Worm (Caenorhabditis elegans) whole organism, L4/young adult: Measurements from ENCODE around the gene dct-19.
A peak's percentile ranks its signal among the peaks of the same experiment; 100 is the strongest.

Source experiments
- W03F9.2 ChIP-seq: fragments of 150-350 bp; optimal IDR thresholded peaks from 2 replicates; lab custom pipeline; 2014; ENCODE audit warnings: missing biosample characterization, missing genetic modification characterization
- dao-5 ChIP-seq: sonication (generic microtip); optimal IDR thresholded peaks from 2 replicates; lab custom pipeline; 2016; ENCODE audit warnings: missing genotype, missing genetic modification characterization, moderate library complexity, missing compliant biosample characterization
- him-1 ChIP-seq: sonication (generic microtip); optimal IDR thresholded peaks from 2 replicates; lab custom pipeline; 2016; ENCODE audit warnings: missing genotype, missing genetic modification reagents, missing genetic modification characterization, missing compliant biosample characterization

dct-19 gene

ce11 chrIV:12915479-12915878, 27.3 kb upstream of the dct-19 start, which contains the start of gene srz-15:
Gene srz-15 (plus strand): TSS chrIV:12915779.
- TF ChIP-seq W03F9.2 (tag; lab: Kevin White, UChicago): no peak
- no peak for TF ChIP-seq dao-5 (tag; lab: Kevin White, UChicago)
- no peak for TF ChIP-seq him-1 (tag; lab: Kevin White, UChicago)

DNA sequence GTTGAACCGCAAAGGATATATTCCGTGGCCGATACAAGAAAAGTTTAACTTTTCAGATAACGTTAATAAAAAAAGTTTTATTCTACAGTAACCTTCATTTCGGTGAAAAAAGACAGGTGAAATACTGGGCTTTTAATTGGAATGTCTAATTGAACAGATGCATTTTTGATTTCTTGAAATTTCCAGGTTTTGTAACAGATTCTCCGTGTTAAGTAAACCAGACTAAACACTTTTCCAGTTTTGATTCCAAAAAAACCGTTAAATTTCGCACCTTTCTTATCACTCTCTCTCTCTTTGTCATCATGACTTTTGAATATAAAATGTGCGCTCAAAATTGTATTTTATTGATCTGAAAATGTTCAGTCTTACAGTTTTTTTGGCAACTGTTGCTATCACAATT, 24.5 kb upstream of the dct-19 start, which contains the start of gene C32H11.3:
Gene C32H11.3 (plus strand): TSS at position 301 of the 400 bp plus-strand sequence.
- no peak for TF ChIP-seq him-1 (tag; lab: Kevin White, UChicago)
- TF ChIP-seq dao-5 (tag; lab: Kevin White, UChicago): no peak
- TF ChIP-seq W03F9.2 (tag; lab: Kevin White, UChicago): no peak

DNA sequence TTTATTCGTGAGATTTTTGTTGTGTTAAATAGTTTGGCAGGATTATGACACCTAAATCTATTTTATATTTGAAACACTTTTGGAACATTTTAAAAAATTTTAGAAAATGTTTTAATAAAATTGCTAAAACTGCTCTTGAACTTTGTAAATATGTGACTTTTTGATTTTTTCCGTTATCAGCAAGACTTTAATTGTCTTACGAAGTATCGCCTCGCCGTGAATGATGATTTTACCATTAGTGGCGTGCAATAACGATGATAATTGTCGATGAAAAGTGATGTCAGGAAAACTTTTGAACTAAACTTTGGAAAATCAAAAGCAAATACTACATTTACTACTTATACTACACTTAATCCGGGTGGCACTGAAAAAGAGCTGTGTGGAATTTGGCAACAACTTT, 22.2 kb upstream of the dct-19 start:
- TF ChIP-seq him-1 (tag; lab: Kevin White, UChicago): no peak
- no peak for TF ChIP-seq W03F9.2 (tag; lab: Kevin White, UChicago)
- no peak for TF ChIP-seq dao-5 (tag; lab: Kevin White, UChicago)

- TF ChIP-seq him-1 (tag; lab: Kevin White, UChicago) (no peak), W03F9.2 (tag; lab: Kevin White, UChicago) (no peak), dao-5 (tag; lab: Kevin White, UChicago) (no peak)
Measured at ce11 chrIV:12921027-12921426, 21.7 kb upstream of the dct-19 start, which contains the start of gene C32H11.4. Gene C32H11.4 (plus strand): TSS chrIV:12921264.

DNA sequence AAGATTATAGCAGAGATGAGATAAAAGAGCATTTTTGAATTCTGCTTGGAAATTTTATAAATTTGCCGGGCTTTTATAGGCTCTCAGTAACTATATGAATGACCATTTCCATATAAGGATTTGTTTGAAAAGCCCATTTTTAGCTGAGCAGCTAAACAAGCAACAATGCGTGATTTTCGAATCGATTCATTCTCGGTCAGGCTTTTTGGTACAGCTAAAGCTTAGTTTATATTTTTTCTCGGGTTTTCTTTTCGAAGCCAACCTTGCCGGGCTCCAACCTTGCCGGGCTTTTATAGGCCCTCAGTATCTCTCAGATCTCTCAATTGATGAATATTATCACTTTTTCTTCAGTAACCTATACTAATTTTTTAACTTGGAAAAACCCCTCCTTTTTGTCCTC, 18.4 kb upstream of the dct-19 start, which contains the start of gene srlf-4:
Gene srlf-4 (minus strand): TSS at position 101 of the 400 bp plus-strand sequence.
- TF ChIP-seq him-1 (tag; lab: Kevin White, UChicago) (no peak), W03F9.2 (tag; lab: Kevin White, UChicago) (no peak), dao-5 (tag; lab: Kevin White, UChicago) (no peak)

ce11 chrIV:12926639-12927038, 16.1 kb upstream of the dct-19 start, which contains the start of gene srlf-5:
Gene srlf-5 (minus strand): TSS chrIV:12926739.
- TF ChIP-seq dao-5 (tag; lab: Kevin White, UChicago) (no peak), W03F9.2 (tag; lab: Kevin White, UChicago) (no peak), him-1 (tag; lab: Kevin White, UChicago) (no peak)

- TF ChIP-seq dao-5 (tag; lab: Kevin White, UChicago) (no peak), W03F9.2 (tag; lab: Kevin White, UChicago) (peak; percentile 28)
Measured at ce11 chrIV:12936221-12936776, 6.4 kb upstream of the dct-19 start, which contains the start of the genes cld-1 and dod-21. Gene cld-1 (minus strand): TSS chrIV:12936271. Gene dod-21 (plus strand): TSS chrIV:12936738.

DNA sequence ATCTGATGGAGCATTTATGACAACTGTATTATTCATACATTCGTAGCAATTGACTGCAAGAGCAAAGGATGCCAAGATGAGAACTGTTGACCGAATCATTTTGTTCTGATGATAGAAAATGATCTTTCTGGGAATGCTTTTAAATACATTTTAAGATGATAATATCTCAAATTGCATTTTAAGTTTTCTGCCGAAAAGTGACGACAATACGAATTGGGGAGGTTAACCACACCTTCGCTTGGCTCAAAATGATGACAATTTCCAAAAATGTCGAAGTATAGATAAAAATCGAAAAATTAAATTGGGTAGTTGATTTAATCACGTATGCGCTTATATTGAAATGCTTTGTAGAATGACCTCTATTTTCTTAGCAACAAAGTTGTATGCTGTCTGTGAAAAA, 1.5 kb upstream of the dct-19 start, which contains the start of gene dod-24:
Gene dod-24 (minus strand): TSS at position 101 of the 400 bp plus-strand sequence.
- TF ChIP-seq him-1 (tag; lab: Kevin White, UChicago): no peak
- no peak for TF ChIP-seq dao-5 (tag; lab: Kevin White, UChicago)
- no peak for TF ChIP-seq W03F9.2 (tag; lab: Kevin White, UChicago)

- TF ChIP-seq him-1 (tag; lab: Kevin White, UChicago) (no peak), dao-5 (tag; lab: Kevin White, UChicago) (no peak), W03F9.2 (tag; lab: Kevin White, UChicago) (no peak)
Measured at ce11 chrIV:12946488-12946887, 3.8 kb downstream of the dct-19 start, which contains the start of gene F55G11.1. Gene F55G11.1 (minus strand): TSS chrIV:12946588.

ce11 chrIV:12948470-12948869, 5.7 kb downstream of the dct-19 start, which contains the start of gene F55G11.10:
Gene F55G11.10 (plus strand): TSS chrIV:12948770.
- no peak for TF ChIP-seq W03F9.2 (tag; lab: Kevin White, UChicago)
- no peak for TF ChIP-seq him-1 (tag; lab: Kevin White, UChicago)

DNA sequence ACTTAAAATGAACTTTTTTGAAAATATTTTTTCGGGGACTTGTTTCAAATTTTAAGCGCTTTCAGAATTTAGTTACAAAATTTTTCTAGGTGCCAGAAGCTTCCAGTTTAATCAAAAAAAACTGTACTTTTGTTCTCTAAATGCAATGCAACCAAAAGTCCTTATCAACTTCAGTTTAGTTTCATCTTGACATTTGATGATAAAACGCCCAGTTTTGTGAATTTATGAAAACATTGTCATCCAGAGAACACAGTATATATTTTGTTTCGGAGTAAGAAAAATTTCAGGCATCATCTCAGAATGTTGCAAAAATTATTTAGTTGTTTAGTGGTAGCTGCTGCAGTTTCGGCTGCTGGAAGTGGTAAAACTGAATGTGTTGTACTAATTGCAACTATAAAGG, 15.0 kb downstream of the dct-19 start, which contains the start of gene F55G11.6:
Gene F55G11.6 (plus strand): TSS at position 301 of the 400 bp plus-strand sequence.
- TF ChIP-seq W03F9.2 (tag; lab: Kevin White, UChicago) (no peak), him-1 (tag; lab: Kevin White, UChicago) (no peak), dao-5 (tag; lab: Kevin White, UChicago) (no peak)

- TF ChIP-seq W03F9.2 (tag; lab: Kevin White, UChicago) (no peak), dao-5 (tag; lab: Kevin White, UChicago) (no peak), him-1 (tag; lab: Kevin White, UChicago) (no peak)
Measured at ce11 chrIV:12960136-12960535, 17.4 kb downstream of the dct-19 start, which contains the start of gene F55G11.7. Gene F55G11.7 (plus strand): TSS chrIV:12960436.

DNA sequence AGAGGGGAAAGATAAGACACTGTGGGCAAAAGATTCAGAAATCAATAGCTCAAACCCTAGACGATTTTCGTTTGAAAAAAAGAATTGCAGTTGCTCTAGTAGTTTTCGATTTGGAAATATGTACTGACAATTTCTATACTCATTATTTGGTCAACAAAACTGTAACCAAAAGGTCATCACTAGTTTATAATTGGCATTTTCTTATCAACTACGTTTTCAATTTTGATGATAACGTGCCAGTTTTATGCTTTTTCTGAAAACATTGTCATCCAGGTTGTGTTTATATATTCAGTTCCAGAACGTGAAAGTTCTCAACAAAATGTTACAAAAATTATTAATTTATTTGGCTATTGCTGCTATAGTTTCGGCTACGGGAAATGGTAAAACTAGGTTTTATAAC, 19.8 kb downstream of the dct-19 start, which contains the start of gene F55G11.8:
Gene F55G11.8 (plus strand): TSS at position 245 of the 400 bp plus-strand sequence.
- TF ChIP-seq him-1 (tag; lab: Kevin White, UChicago) (no peak), dao-5 (tag; lab: Kevin White, UChicago) (no peak), W03F9.2 (tag; lab: Kevin White, UChicago) (no peak)
